Fruit fly (Drosophila melanogaster): Measurements from ENCODE around the gene CG12236.

The CG12236 gene

DNA sequence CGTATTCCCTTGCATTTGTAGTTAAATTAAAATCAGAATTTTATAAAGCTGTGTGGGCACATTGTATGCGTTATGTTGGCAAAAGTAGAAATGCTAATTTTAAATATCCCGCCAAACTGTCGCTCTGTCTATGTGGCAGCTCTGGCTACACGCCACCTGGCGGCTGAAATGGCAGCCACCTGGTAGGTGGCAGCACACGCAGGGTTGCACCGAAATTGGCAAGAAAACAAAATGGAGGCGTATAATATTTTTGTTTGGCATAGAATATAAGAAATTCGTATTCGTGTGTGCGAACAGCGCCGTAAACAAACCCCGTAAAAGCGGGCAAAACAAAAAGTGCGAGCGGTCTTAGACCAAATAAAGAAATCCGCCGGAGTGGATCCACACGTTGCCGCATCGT, at the start of gene CG12236 (continued):
- TF ChIP-seq CG4424 (GFP tag; optimal IDR thresholded peaks at IDR 0.05) (peak; percentile 27), Hsf (GFP tag; optimal IDR thresholded peaks at IDR 0.05) (peak; percentile 44), zen (tag; optimal IDR thresholded peaks at IDR 0.05) (peak; percentile 42), Vsx1 (GFP tag; optimal IDR thresholded peaks at IDR 0.05) (no peak), CG15269 (tag; optimal IDR thresholded peaks at IDR 0.05) (no peak), CG34376 (GFP tag; optimal IDR thresholded peaks at IDR 0.05) (peak; percentile 50), CG12391 (tag; optimal IDR thresholded peaks at IDR 0.05) (peak; percentile 46), Xbp1 (GFP tag; optimal IDR thresholded peaks at IDR 0.05) (peak; percentile 58), CG13296 (GFP tag; optimal IDR thresholded peaks at IDR 0.05) (no peak), vnd (GFP tag; IDR thresholded peaks at IDR 0.05; ENCODE audit: partially characterized antibody) (no peak), ac (GFP tag; optimal IDR thresholded peaks at IDR 0.05) (no peak), CG11456 (GFP tag; IDR thresholded peaks at IDR 0.05) (peak; percentile 80; the same call in 2 of the 3 replicates), CG1529 (GFP tag; optimal IDR thresholded peaks at IDR 0.05) (no peak), CG10209 (GFP tag; optimal IDR thresholded peaks at IDR 0.05) (peak; percentile 40), pita (GFP tag; optimal IDR thresholded peaks at IDR 0.05) (no peak), jumu (GFP tag; optimal IDR thresholded peaks at IDR 0.05) (peak; percentile 28), oc (tag; optimal IDR thresholded peaks at IDR 0.05) (no peak), Mad (GFP tag; optimal IDR thresholded peaks at IDR 0.05) (peak; percentile 4), CG9817 (tag; optimal IDR thresholded peaks at IDR 0.05) (no peak), mld (GFP tag; IDR thresholded peaks at IDR 0.05; ENCODE audit: partially characterized antibody) (no peak), E2f1 (GFP tag; IDR thresholded peaks at IDR 0.05) (peak; percentile 28; the same call in 1 of the 2 replicates), Eip74EF (GFP tag; optimal IDR thresholded peaks at IDR 0.05) (no peak), nmo (GFP tag; optimal IDR thresholded peaks at IDR 0.05) (peak; percentile 66), Rfx (GFP tag; IDR thresholded peaks at IDR 0.05) (peak; percentile 82), CG13424 (tag; optimal IDR thresholded peaks at IDR 0.05) (peak; percentile 21), CG4282 (GFP tag; optimal IDR thresholded peaks at IDR 0.05) (peak; percentile 51), tup (GFP tag; optimal IDR thresholded peaks at IDR 0.05) (no peak), NC2β (GFP tag; optimal IDR thresholded peaks at IDR 0.05) (peak; percentile 17), Sox100B (GFP tag; optimal IDR thresholded peaks at IDR 0.05) (no peak), Blimp-1 (GFP tag; optimal IDR thresholded peaks at IDR 0.05) (no peak), Sry-β (GFP tag; optimal IDR thresholded peaks at IDR 0.05) (no peak), disco-r (GFP tag; optimal IDR thresholded peaks at IDR 0.05) (peak; percentile 2), nerfin-1 (tag; optimal IDR thresholded peaks at IDR 0.05) (peak; percentile 4), Drgx (GFP tag; IDR thresholded peaks at IDR 0.05) (no peak), nerfin-2 (GFP tag; IDR thresholded peaks at IDR 0.05; ENCODE audit: partially characterized antibody) (no peak), unc-4 (GFP tag; IDR thresholded peaks at IDR 0.05; ENCODE audit: partially characterized antibody) (peak; percentile 42; the same call in 1 of the 2 replicates), stwl (tag; optimal IDR thresholded peaks at IDR 0.05) (peak; percentile 72), br (optimal IDR thresholded peaks at IDR 0.05) (no peak), repo (GFP tag; optimal IDR thresholded peaks at IDR 0.05) (no peak), CG13624 (GFP tag; optimal IDR thresholded peaks at IDR 0.05) (peak; percentile 51), CG4328 (GFP tag; optimal IDR thresholded peaks at IDR 0.05) (peak; percentile 16), CG5953 (GFP tag; IDR thresholded peaks at IDR 0.05) (no peak), CG30020 (tag; optimal IDR thresholded peaks at IDR 0.05) (peak; percentile 22), p53 (GFP tag; optimal IDR thresholded peaks at IDR 0.05) (peak; percentile 40), slbo (GFP tag; IDR thresholded peaks at IDR 0.05) (peak; percentile 64; the same call in 1 of the 2 replicates), Aef1 (GFP tag; IDR thresholded peaks at IDR 0.05) (0 out of 3 replicates have a peak, but pooled peaks have one; percentile 32), CG8089 (GFP tag; optimal IDR thresholded peaks at IDR 0.05) (peak; percentile 24), CkIIα-i1 (GFP tag; IDR thresholded peaks at IDR 0.05) (no peak), CG31365 (tag; optimal IDR thresholded peaks at IDR 0.05) (peak; percentile 9), tna (GFP tag; IDR thresholded peaks at IDR 0.05; ENCODE audit: partially characterized antibody) (no peak)

Measured in whole organism, embryonic.